Worm (Caenorhabditis elegans) whole organism, mixed stage, embryonic: ENCODE measurements around the gene C07A9.12.

ENCODE experiments used
- bed-3 ChIP-seq: fragments of 200-800 bp; sonication (Bioruptor generic); optimal IDR thresholded peaks from 3 replicates; lab custom pipeline; 2018; ENCODE audit warnings: mild to moderate bottlenecking, missing genetic modification characterization, moderate library complexity, missing compliant biosample characterization
- blmp-1 ChIP-seq: fragments of 150-350 bp; optimal IDR thresholded peaks from 2 replicates; lab custom pipeline; 2014; ENCODE audit warnings: missing biosample characterization, missing genetic modification characterization
- elt-1 ChIP-seq: sonication (generic microtip); optimal IDR thresholded peaks from 2 replicates; lab custom pipeline; 2017; ENCODE audit warnings: missing genetic modification characterization, mild to moderate bottlenecking, missing compliant biosample characterization, antibody characterized with exemption, moderate library complexity, borderline replicate concordance; ENCODE audit not compliant: insufficient read depth
- lin-32 ChIP-seq: fragments of 200-800 bp; sonication (Bioruptor generic); optimal IDR thresholded peaks from 2 replicates; lab custom pipeline; 2018; ENCODE audit warnings: mild to moderate bottlenecking, missing genetic modification characterization, missing compliant biosample characterization
- lsy-2 ChIP-seq: fragments of 150-350 bp; optimal IDR thresholded peaks from 2 replicates; lab custom pipeline; 2014; ENCODE audit warnings: missing biosample characterization, missing genetic modification characterization
- nhr-76 ChIP-seq: sonication (generic microtip); optimal IDR thresholded peaks from 2 replicates; lab custom pipeline; 2017; ENCODE audit warnings: missing biosample characterization, missing genetic modification characterization
- pha-4 ChIP-seq: fragments of 150-350 bp; optimal IDR thresholded peaks from 2 replicates; lab custom pipeline; 2018; ENCODE audit warnings: missing biosample characterization, missing genetic modification reagents, missing genetic modification characterization
- snpc-4 ChIP-seq: fragments of 150-350 bp; optimal IDR thresholded peaks from 2 replicates; lab custom pipeline; 2014; ENCODE audit warnings: missing biosample characterization, missing genetic modification characterization
- unc-120 ChIP-seq: sonication (generic microtip); optimal IDR thresholded peaks from 2 replicates; lab custom pipeline; 2017; ENCODE audit warnings: missing genetic modification characterization, missing compliant biosample characterization; ENCODE audit not compliant: poor library complexity, severe bottlenecking
- unc-39 ChIP-seq: fragments of 150-350 bp; optimal IDR thresholded peaks from 2 replicates; lab custom pipeline; 2014; ENCODE audit warnings: missing biosample characterization, missing genetic modification characterization
- ztf-11 ChIP-seq: fragments of 150-350 bp; optimal IDR thresholded peaks from 2 replicates; lab custom pipeline; 2014; ENCODE audit warnings: missing biosample characterization, missing genetic modification characterization

ce11 chrIII:9720191-9720590, 7.1 kb downstream of the C07A9.12 start, which contains the start of gene ncx-7:
- no peak for TF ChIP-seq lsy-2 (tag; lab: Kevin White, UChicago)
- TF ChIP-seq unc-120 (tag; lab: Kevin White, UChicago): no peak
- no peak for TF ChIP-seq nhr-76 (tag; lab: Kevin White, UChicago)
- TF ChIP-seq ztf-11 (tag; lab: Kevin White, UChicago): no peak
- TF ChIP-seq lin-32 (GFP tag; lab: Kevin White, UChicago): no peak
- no peak for TF ChIP-seq snpc-4 (tag; lab: Kevin White, UChicago)
- TF ChIP-seq elt-1: no peak
- no peak for TF ChIP-seq unc-39 (tag; lab: Kevin White, UChicago)
- TF ChIP-seq blmp-1: no peak
- no peak for TF ChIP-seq pha-4 (tag; lab: Kevin White, UChicago)
- no peak for TF ChIP-seq bed-3 (GFP tag; lab: Kevin White, UChicago)
